Worm (Caenorhabditis elegans): Measurements from ENCODE around the gene C55A6.6.

Gene C55A6.6

DNA sequence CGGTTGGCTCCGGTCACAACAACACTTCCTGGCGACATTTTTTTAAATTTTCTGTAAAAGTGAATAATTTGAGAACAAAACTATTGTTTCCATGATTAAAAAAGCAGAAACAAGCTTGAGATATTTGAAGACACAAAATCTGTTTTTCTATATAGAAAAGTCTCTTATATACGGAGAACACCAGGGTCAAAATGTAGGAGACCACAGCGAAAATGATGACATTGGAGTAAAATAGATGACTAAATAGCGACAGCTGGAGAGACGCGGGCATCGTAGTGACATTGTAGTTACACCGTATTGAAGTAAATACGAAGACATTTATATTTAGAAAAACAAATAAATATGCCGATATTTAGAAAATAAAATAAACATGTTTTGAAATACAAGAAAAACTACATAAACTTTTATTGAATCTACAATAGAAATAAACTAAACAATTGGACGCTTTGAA lies 1.6 kb upstream of the C55A6.6 start, which contains the start of gene sdz-8:
TSS of gene sdz-8 (minus strand) at position 51 of the 451 bp plus-strand sequence.
- TF ChIP-seq sptf-1 (tag; optimal IDR thresholded peaks at IDR 0.05) (no peak), cnd-1 (tag; optimal IDR thresholded peaks at IDR 0.05) (no peak), pha-4 (tag; optimal IDR thresholded peaks at IDR 0.05) (no peak), nhr-12 (tag; optimal IDR thresholded peaks at IDR 0.05) (no peak), hlh-1 (tag; optimal IDR thresholded peaks at IDR 0.05) (no peak), ceh-39 (tag; optimal IDR thresholded peaks at IDR 0.05) (no peak)

ce11 chrV:11515145-11515544 lies 608 bp upstream of the C55A6.6 start:
- TF ChIP-seq blmp-1 (tag; optimal IDR thresholded peaks at IDR 0.05) (no peak), mep-1 (tag; optimal IDR thresholded peaks at IDR 0.05) (no peak), nhr-2 (tag; optimal IDR thresholded peaks at IDR 0.05) (no peak), ceh-83 (GFP tag; optimal IDR thresholded peaks at IDR 0.05) (no peak), sptf-1 (tag; optimal IDR thresholded peaks at IDR 0.05) (no peak), M03D4.4 (tag; optimal IDR thresholded peaks at IDR 0.05) (no peak), flh-1 (GFP tag; optimal IDR thresholded peaks at IDR 0.05) (no peak), ceh-43 (GFP tag; optimal IDR thresholded peaks at IDR 0.05) (no peak), ham-2 (GFP tag; optimal IDR thresholded peaks at IDR 0.05) (no peak)

DNA sequence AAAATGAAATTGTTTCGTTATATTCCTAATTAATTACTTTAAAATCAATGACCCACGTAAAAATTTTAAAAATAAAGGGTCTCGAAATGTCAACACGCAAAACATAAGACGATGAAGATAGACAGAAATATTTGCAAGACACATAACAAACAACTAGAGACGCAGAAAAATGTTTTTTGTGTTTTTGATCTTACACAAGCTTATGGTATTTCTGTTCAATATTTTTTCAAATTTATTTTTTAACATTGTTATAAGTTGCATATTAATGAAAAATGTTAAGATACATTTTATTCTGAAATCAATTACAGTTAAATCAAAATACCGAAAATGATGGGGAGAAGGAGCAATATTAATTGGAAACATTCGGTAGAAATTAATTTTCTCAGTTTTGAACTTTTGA lies 1.1 kb downstream of the C55A6.6 start, which contains the start of gene C55A6.3:
TSS of gene C55A6.3 (minus strand) at position 101 of the 400 bp plus-strand sequence.
- TF ChIP-seq nhr-12 (tag; optimal IDR thresholded peaks at IDR 0.05): no peak
- TF ChIP-seq zip-8 (tag; optimal IDR thresholded peaks at IDR 0.05): no peak
- TF ChIP-seq tbx-8 (GFP tag; optimal IDR thresholded peaks at IDR 0.05): no peak
- TF ChIP-seq snpc-4 (tag; optimal IDR thresholded peaks at IDR 0.05): no peak
- TF ChIP-seq nhr-237 (tag; optimal IDR thresholded peaks at IDR 0.05): no peak
- no peak for TF ChIP-seq mab-5 (tag; optimal IDR thresholded peaks at IDR 0.05)
- no peak for TF ChIP-seq nhr-76 (tag; optimal IDR thresholded peaks at IDR 0.05)
- TF ChIP-seq sptf-1 (tag; optimal IDR thresholded peaks at IDR 0.05): no peak
- no peak for TF ChIP-seq elt-1 (tag; optimal IDR thresholded peaks at IDR 0.05; ENCODE audit: borderline replicate concordance, insufficient read depth)
- no peak for TF ChIP-seq hlh-1 (tag; optimal IDR thresholded peaks at IDR 0.05)
- no peak for TF ChIP-seq bed-3 (GFP tag; optimal IDR thresholded peaks at IDR 0.05)
- TF ChIP-seq nhr-28 (tag; optimal IDR thresholded peaks at IDR 0.05): no peak
- no peak for TF ChIP-seq ces-1 (GFP tag; optimal IDR thresholded peaks at IDR 0.05)
- TF ChIP-seq ztf-11 (tag; optimal IDR thresholded peaks at IDR 0.05): no peak
- TF ChIP-seq unc-39 (tag; optimal IDR thresholded peaks at IDR 0.05): no peak
- TF ChIP-seq nhr-2 (tag; optimal IDR thresholded peaks at IDR 0.05): no peak
- no peak for TF ChIP-seq drap-1 (GFP tag; optimal IDR thresholded peaks at IDR 0.05)
- no peak for TF ChIP-seq sem-2 (GFP tag; optimal IDR thresholded peaks at IDR 0.05)

DNA sequence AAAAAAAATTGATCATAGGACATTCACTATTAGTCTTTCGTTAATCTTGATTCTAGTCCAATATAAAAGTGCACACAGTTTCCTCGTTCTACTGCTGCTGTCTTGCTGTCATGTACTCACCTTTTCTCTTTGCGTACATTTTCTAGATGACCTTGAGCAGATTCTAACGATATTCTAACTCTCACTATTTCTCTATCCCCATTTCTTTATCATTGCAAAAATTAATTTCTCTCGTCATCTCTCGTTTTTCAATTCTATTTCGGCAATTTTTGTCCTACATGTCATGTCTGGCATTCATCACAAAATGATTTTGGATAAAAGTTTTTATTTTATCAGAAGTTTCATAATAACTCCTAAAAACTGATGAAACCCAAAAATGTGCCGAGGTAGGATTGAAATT lies 5.8 kb downstream of the C55A6.6 start, which contains the start of gene ttll-5:
TSS of gene ttll-5 (plus strand) at position 288 of the 400 bp plus-strand sequence.
- TF ChIP-seq elt-3 (tag; optimal IDR thresholded peaks at IDR 0.05) (no peak), pha-4 (tag; optimal IDR thresholded peaks at IDR 0.05) (no peak)

DNA sequence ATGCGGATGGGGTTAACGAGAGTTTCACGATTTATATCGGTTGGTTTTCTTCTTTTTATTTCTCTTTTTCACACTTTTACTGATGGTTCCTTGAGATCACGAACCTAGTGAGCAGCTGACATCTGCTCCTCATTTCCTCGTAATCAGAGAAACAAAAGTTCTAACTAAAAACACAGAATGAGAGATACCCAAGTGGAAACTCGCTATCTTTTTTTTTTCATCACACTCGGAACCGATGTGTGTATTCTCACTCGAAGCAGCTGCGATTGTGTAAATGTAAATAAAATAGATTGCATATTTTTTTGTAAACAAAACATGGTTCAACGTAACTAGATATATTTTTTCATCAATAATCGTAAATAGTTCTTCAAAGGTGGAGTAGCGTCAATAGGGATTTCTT lies 8.2 kb downstream of the C55A6.6 start:
- TF ChIP-seq hlh-1 (tag; optimal IDR thresholded peaks at IDR 0.05) (peak; percentile 82), unc-120 (tag; optimal IDR thresholded peaks at IDR 0.05; ENCODE audit: poor library complexity, severe bottlenecking) (peak; percentile 55), elt-3 (tag; optimal IDR thresholded peaks at IDR 0.05) (no peak), nhr-76 (tag; optimal IDR thresholded peaks at IDR 0.05) (no peak)

ce11 chrV:11504853-11505397 lies 9.6 kb downstream of the C55A6.6 start, which contains the start of the genes C55A6.1 and C55A6.10:
C55A6.1 (minus strand) TSS chrV:11504968.
C55A6.10 (plus strand) TSS chrV:11505347.
- TF ChIP-seq cnd-1 (tag; optimal IDR thresholded peaks at IDR 0.05) (peak; percentile 25), lin-13 (tag; optimal IDR thresholded peaks at IDR 0.05) (peak; percentile 12), hlh-1 (tag; optimal IDR thresholded peaks at IDR 0.05) (peak; percentile 1), ces-1 (GFP tag; optimal IDR thresholded peaks at IDR 0.05) (peak; percentile 68), lsy-2 (tag; optimal IDR thresholded peaks at IDR 0.05) (peak; percentile 31), nhr-237 (tag; optimal IDR thresholded peaks at IDR 0.05) (peak; percentile 10), drap-1 (GFP tag; optimal IDR thresholded peaks at IDR 0.05) (peak; percentile 43), M03D4.4 (tag; optimal IDR thresholded peaks at IDR 0.05) (peak; percentile 1), sptf-1 (tag; optimal IDR thresholded peaks at IDR 0.05) (peak; percentile 41), mep-1 (tag; optimal IDR thresholded peaks at IDR 0.05) (peak; percentile 36)
